Worm (Caenorhabditis elegans) whole organism, late embryonic: ENCODE data around the gene msp-53.
A peak's percentile ranks its signal among the peaks of the same experiment; 100 is the strongest.
"Not testable (repeated sequence)": the region's sequence is repeated elsewhere in the genome, so short reads cannot be mapped to it uniquely, and the experiment has no call there.

ENCODE experiments used
- C38D4.7 ChIP-seq: fragments of 200-800 bp; sonication (Bioruptor generic); optimal IDR thresholded peaks from 2 replicates; lab custom pipeline; 2018; ENCODE audit warnings: mild to moderate bottlenecking, missing genetic modification characterization, moderate library complexity, missing compliant biosample characterization
- Y22D7AL.16 ChIP-seq: sonication (generic microtip); optimal IDR thresholded peaks from 2 replicates; lab custom pipeline; 2016; ENCODE audit warnings: missing genetic modification characterization, missing compliant biosample characterization
- ceh-18 ChIP-seq: sonication (generic microtip); optimal IDR thresholded peaks from 2 replicates; lab custom pipeline; 2016; ENCODE audit warnings: missing genetic modification characterization, missing compliant biosample characterization
- ceh-2 ChIP-seq: sonication (generic microtip); optimal IDR thresholded peaks from 2 replicates; lab custom pipeline; 2016; ENCODE audit warnings: missing genotype, missing genetic modification characterization, missing compliant biosample characterization
- ceh-30 ChIP-seq: fragments of 150-350 bp; optimal IDR thresholded peaks from 2 replicates; lab custom pipeline; 2014; ENCODE audit warnings: missing biosample characterization, missing genetic modification characterization
- ceh-31 ChIP-seq: sonication (generic microtip); optimal IDR thresholded peaks from 2 replicates; lab custom pipeline; 2016; ENCODE audit warnings: missing genetic modification characterization, missing compliant biosample characterization
- ceh-45 ChIP-seq: fragments of 200-800 bp; sonication (Bioruptor generic); IDR thresholded peaks from 2 replicates; pipeline ENCODE4 v1.3.6; 2022; ENCODE audit warnings: missing genetic modification reagents, missing genetic modification characterization, missing compliant biosample characterization
- ceh-48 ChIP-seq: sonication (generic microtip); optimal IDR thresholded peaks from 2 replicates; lab custom pipeline; 2016; ENCODE audit warnings: missing genetic modification characterization, inconsistent platforms, missing compliant biosample characterization
- dmd-4 ChIP-seq: sonication (generic microtip); optimal IDR thresholded peaks from 2 replicates; lab custom pipeline; 2016; ENCODE audit warnings: borderline replicate concordance, missing genetic modification characterization, missing compliant biosample characterization
- dve-1 ChIP-seq: sonication (generic microtip); optimal IDR thresholded peaks from 2 replicates; lab custom pipeline; 2017; ENCODE audit warnings: antibody characterized with exemption, mild to moderate bottlenecking, missing genetic modification characterization, missing compliant biosample characterization
- elt-2 ChIP-seq: sonication (generic microtip); optimal IDR thresholded peaks from 2 replicates; lab custom pipeline; 2016; ENCODE audit warnings: missing genetic modification reagents, missing genetic modification characterization, missing compliant biosample characterization
- ets-4 ChIP-seq: sonication (generic microtip); optimal IDR thresholded peaks from 2 replicates; lab custom pipeline; 2016; ENCODE audit warnings: missing genetic modification characterization, missing compliant biosample characterization
- eyg-1 ChIP-seq: sonication (generic microtip); optimal IDR thresholded peaks from 2 replicates; lab custom pipeline; 2016; ENCODE audit warnings: missing genotype, missing genetic modification characterization, missing compliant biosample characterization
- fax-1 ChIP-seq: sonication (generic microtip); optimal IDR thresholded peaks from 2 replicates; lab custom pipeline; 2016; ENCODE audit warnings: missing genotype, missing genetic modification characterization, missing compliant biosample characterization
- fkh-10 ChIP-seq: fragments of 150-350 bp; optimal IDR thresholded peaks from 2 replicates; lab custom pipeline; 2014; ENCODE audit warnings: missing biosample characterization, missing genetic modification reagents, missing genetic modification characterization
- gmeb-2 ChIP-seq: sonication (generic microtip); optimal IDR thresholded peaks from 2 replicates; lab custom pipeline; 2016; ENCODE audit warnings: missing genetic modification characterization, inconsistent platforms, missing compliant biosample characterization
- hlh-30 ChIP-seq: sonication (generic microtip); optimal IDR thresholded peaks from 2 replicates; lab custom pipeline; 2017; ENCODE audit warnings: antibody characterized with exemption, missing genetic modification characterization, missing compliant biosample characterization; ENCODE audit not compliant: insufficient read depth
- hlh-6 ChIP-seq: sonication (generic microtip); optimal IDR thresholded peaks from 2 replicates; lab custom pipeline; 2016; ENCODE audit warnings: missing genotype, missing genetic modification characterization, missing compliant biosample characterization
- lin-11 ChIP-seq: fragments of 200-800 bp; sonication (Bioruptor generic); optimal IDR thresholded peaks from 2 replicates; lab custom pipeline; 2018; ENCODE audit warnings: mild to moderate bottlenecking, missing genetic modification characterization, missing compliant biosample characterization
- madf-2 ChIP-seq: sonication (generic microtip); optimal IDR thresholded peaks from 2 replicates; lab custom pipeline; 2017; ENCODE audit warnings: missing genetic modification characterization, missing compliant biosample characterization
- mec-3 ChIP-seq: sonication (generic microtip); optimal IDR thresholded peaks from 2 replicates; lab custom pipeline; 2016; ENCODE audit warnings: borderline replicate concordance, missing genetic modification characterization, missing compliant biosample characterization
- nhr-11 ChIP-seq: fragments of 150-350 bp; optimal IDR thresholded peaks from 2 replicates; lab custom pipeline; 2014; ENCODE audit warnings: missing biosample characterization, missing genetic modification characterization
- nhr-232 ChIP-seq: sonication (generic microtip); optimal IDR thresholded peaks from 2 replicates; lab custom pipeline; 2016; ENCODE audit warnings: missing genetic modification characterization, missing compliant biosample characterization
- pag-3 ChIP-seq: sonication (generic microtip); optimal IDR thresholded peaks from 2 replicates; lab custom pipeline; 2016; ENCODE audit warnings: missing compliant biosample characterization, missing genetic modification characterization, borderline replicate concordance
- pat-9 ChIP-seq: fragments of 200-800 bp; sonication (Bioruptor generic); optimal IDR thresholded peaks from 2 replicates; lab custom pipeline; 2018; ENCODE audit warnings: mild to moderate bottlenecking, missing genetic modification characterization, moderate library complexity, missing compliant biosample characterization
- pax-1 ChIP-seq: fragments of 150-350 bp; optimal IDR thresholded peaks from 2 replicates; lab custom pipeline; 2014; ENCODE audit warnings: missing biosample characterization, missing genetic modification characterization
- pha-4 ChIP-seq: fragments of 150-350 bp; optimal IDR thresholded peaks from 2 replicates; lab custom pipeline; 2018; ENCODE audit warnings: missing biosample characterization, missing genetic modification reagents, missing genetic modification characterization
- pqm-1 ChIP-seq: sonication (generic microtip); optimal IDR thresholded peaks from 2 replicates; lab custom pipeline; 2016; ENCODE audit warnings: missing genetic modification characterization, missing compliant biosample characterization
- sox-2 ChIP-seq: fragments of 200-800 bp; sonication (Bioruptor generic); IDR thresholded peaks from 2 replicates; pipeline ENCODE4 v1.3.6; 2022; ENCODE audit warnings: missing genetic modification reagents, missing genetic modification characterization, missing compliant biosample characterization
- unc-3 ChIP-seq, 2 experiments: fragments of 200-800 bp in 1 of 2; sonication (Bioruptor generic) in 1 of 2; sonication (generic microtip) in 1 of 2; conservative IDR thresholded peaks in 1 of 2; optimal IDR thresholded peaks in 1 of 2; 2 replicates each; pipeline versions ENCODE4 v1.3.6 to Lab custom; 2016 to 2022; ENCODE audit warnings: missing compliant biosample characterization in 2 of 2, missing genetic modification characterization in 2 of 2, missing genetic modification reagents in 1 of 2
- unc-42 ChIP-seq: sonication (generic microtip); optimal IDR thresholded peaks from 2 replicates; lab custom pipeline; 2016; ENCODE audit warnings: missing genotype, missing genetic modification characterization, missing compliant biosample characterization
- unc-86 ChIP-seq: sonication (generic microtip); optimal IDR thresholded peaks from 2 replicates; lab custom pipeline; 2016; ENCODE audit warnings: missing genetic modification characterization, missing compliant biosample characterization
- zip-5 ChIP-seq: sonication (generic microtip); optimal IDR thresholded peaks from 2 replicates; lab custom pipeline; 2016; ENCODE audit warnings: missing genetic modification characterization, missing compliant biosample characterization

The msp-53 gene

ce11 chrIV:5064961-5065360 is at the start of gene msp-53:
msp-53 (minus strand) TSS chrIV:5065061.
- TF ChIP-seq unc-86, pax-1, dve-1 (tag; lab: Kevin White, UChicago): not testable (repeated sequence)

ce11 chrIV:5111533-5111932 is 46.7 kb upstream of the msp-53 start, which contains the start of gene AC7.3:
AC7.3 (plus strand) TSS chrIV:5111833.
- TF ChIP-seq hlh-30 = no peak
- no peak for TF ChIP-seq pha-4
- TF ChIP-seq unc-42 = no peak
- TF ChIP-seq ceh-48 (tag; lab: Kevin White, UChicago) = no peak
- no peak for TF ChIP-seq elt-2 (tag; lab: Kevin White, UChicago)
- no peak for TF ChIP-seq eyg-1 (tag; lab: Kevin White, UChicago)
- no peak for TF ChIP-seq ets-4 (tag; lab: Kevin White, UChicago)
- no peak for TF ChIP-seq ceh-18
- TF ChIP-seq ceh-31 (tag; lab: Kevin White, UChicago) = no peak
- no peak for TF ChIP-seq zip-5 (tag; lab: Kevin White, UChicago)

ce11 chrIV:5110391-5110930 is 45.6 kb upstream of the msp-53 start:
- TF ChIP-seq lin-11 (no peak), unc-42 (no peak), ceh-31 (tag; lab: Kevin White, UChicago) (no peak), fkh-10 (no peak), eyg-1 (tag; lab: Kevin White, UChicago) (no peak), nhr-11 (tag; lab: Kevin White, UChicago) (no peak), C38D4.7 (GFP tag; lab: Kevin White, UChicago) (no peak), unc-3 (GFP tag; conservative IDR thresholded peaks at IDR 0.05; lab: Robert Waterston, UW) (no peak), unc-3 (tag; optimal IDR thresholded peaks at IDR 0.05; lab: Kevin White, UChicago) (no peak), dmd-4 (tag; lab: Kevin White, UChicago) (no peak), ceh-2 (tag; lab: Kevin White, UChicago) (no peak), pqm-1 (no peak), ceh-45 (GFP tag; lab: Robert Waterston, UW) (no peak)
- TF ChIP-seq, all 69 proteins: peak for 0

ce11 chrIV:5109943-5110342 is 45.1 kb upstream of the msp-53 start:
- TF ChIP-seq ceh-30 (tag; lab: Kevin White, UChicago) (no peak), pag-3 (tag; lab: Kevin White, UChicago) (no peak), pax-1 (tag; lab: Kevin White, UChicago) (no peak), elt-2 (tag; lab: Kevin White, UChicago) (no peak), hlh-6 (tag; lab: Kevin White, UChicago) (no peak), mec-3 (tag; lab: Kevin White, UChicago) (no peak), gmeb-2 (no peak), Y22D7AL.16 (tag; lab: Kevin White, UChicago) (no peak), fax-1 (tag; lab: Kevin White, UChicago) (no peak), sox-2 (GFP tag; lab: Robert Waterston, UW) (no peak), nhr-232 (tag; lab: Kevin White, UChicago) (no peak)

- TF ChIP-seq madf-2 (tag; lab: Kevin White, UChicago) (no peak), zip-5 (tag; lab: Kevin White, UChicago) (no peak), nhr-11 (tag; lab: Kevin White, UChicago) (no peak), elt-2 (tag; lab: Kevin White, UChicago) (no peak), hlh-6 (tag; lab: Kevin White, UChicago) (no peak), unc-42 (peak; percentile 88), pat-9 (tag; lab: Kevin White, UChicago) (no peak), gmeb-2 (no peak)
- TF ChIP-seq, all 69 proteins: peak for 1
These were observed 44.1 kb upstream of the msp-53 start for ce11 chrIV:5108971-5109370.
